Fruit fly (Drosophila melanogaster) whole organism, embryonic: ENCODE results near the gene Npc2f.
A peak's percentile ranks its signal among the peaks of the same experiment; 100 is the strongest.

ENCODE experiments used
- Bdp1 ChIP-seq: fragments of 200-800 bp; sonication (Bioruptor generic); optimal IDR thresholded peaks from 3 replicates; lab custom pipeline; 2016; ENCODE audit warnings: missing biosample characterization, missing genetic modification characterization
- CG10462 ChIP-seq: fragments of 200-800 bp; sonication (Bioruptor generic); optimal IDR thresholded peaks from 2 replicates; lab custom pipeline; 2016; ENCODE audit warnings: missing biosample characterization, missing genetic modification characterization
- CG10959 ChIP-seq: fragments of 200-800 bp; sonication (Bioruptor generic); IDR thresholded peaks from 2 replicates; pipeline ENCODE4 v1.3.6; 2022; ENCODE audit warnings: missing biosample characterization, missing genetic modification characterization
- CG11085 ChIP-seq: fragments of 200-800 bp; sonication (Bioruptor generic); IDR thresholded peaks from 2 replicates; pipeline ENCODE4 v1.3.6; 2022; ENCODE audit warnings: missing biosample characterization, missing genetic modification characterization
- CG11456 ChIP-seq: fragments of 200-800 bp; sonication (Bioruptor generic); IDR thresholded peaks from 3 replicates; pipeline ENCODE4 v1.3.6; 2022; ENCODE audit warnings: missing biosample characterization, missing genetic modification characterization
- CG12299 ChIP-seq: fragments of 200-800 bp; sonication (Bioruptor generic); optimal IDR thresholded peaks from 2 replicates; lab custom pipeline; 2018; ENCODE audit warnings: missing biosample characterization, mild to moderate bottlenecking, missing genetic modification characterization
- CG13123 ChIP-seq: fragments of 200-800 bp; sonication (Bioruptor generic); optimal IDR thresholded peaks from 2 replicates; lab custom pipeline; 2016; ENCODE audit warnings: missing biosample characterization, missing genetic modification characterization
- CG14441 ChIP-seq: fragments of 200-800 bp; sonication (Bioruptor generic); IDR thresholded peaks from 2 replicates; pipeline ENCODE4 v1.3.6; 2022; ENCODE audit warnings: missing biosample characterization, missing genetic modification characterization
- CG14860 ChIP-seq: fragments of 200-800 bp; sonication (Bioruptor generic); IDR thresholded peaks from 3 replicates; pipeline ENCODE4 v1.3.6; 2022; ENCODE audit warnings: missing biosample characterization, missing genetic modification characterization; ENCODE audit not compliant: partially characterized antibody
- CG15269 ChIP-seq: fragments of 200-800 bp; sonication (Bioruptor generic); optimal IDR thresholded peaks from 2 replicates; lab custom pipeline; 2018; ENCODE audit warnings: missing biosample characterization, mild to moderate bottlenecking, missing genetic modification characterization, moderate library complexity
- CG17328 ChIP-seq: fragments of 200-800 bp; sonication (Bioruptor generic); IDR thresholded peaks from 2 replicates; pipeline ENCODE4 v1.3.6; 2022; ENCODE audit warnings: missing biosample characterization, missing genetic modification characterization
- CG18619 ChIP-seq: fragments of 200-800 bp; sonication (Bioruptor generic); optimal IDR thresholded peaks from 3 replicates; lab custom pipeline; 2017; ENCODE audit warnings: missing biosample characterization, mild to moderate bottlenecking, missing genetic modification characterization
- CG34224 ChIP-seq: fragments of 200-800 bp; sonication (Bioruptor generic); IDR thresholded peaks from 3 replicates; pipeline ENCODE4 v1.3.6; 2022; ENCODE audit warnings: missing biosample characterization, missing genetic modification characterization; ENCODE audit not compliant: partially characterized antibody
- CG42726 ChIP-seq: fragments of 200-800 bp; sonication (Bioruptor generic); IDR thresholded peaks from 2 replicates; pipeline ENCODE4 v1.3.6; 2022; ENCODE audit warnings: missing biosample characterization, missing genetic modification characterization; ENCODE audit not compliant: partially characterized antibody
- CG43689 ChIP-seq: fragments of 200-800 bp; sonication (Bioruptor generic); IDR thresholded peaks from 2 replicates; pipeline ENCODE4 v1.3.6; 2022; ENCODE audit warnings: missing biosample characterization, missing genetic modification characterization
- CG4820 ChIP-seq: fragments of 200-800 bp; sonication (Bioruptor generic); optimal IDR thresholded peaks from 3 replicates; lab custom pipeline; 2016; ENCODE audit warnings: missing biosample characterization, missing genetic modification characterization
- CG6254 ChIP-seq: fragments of 200-800 bp; sonication (Bioruptor generic); optimal IDR thresholded peaks from 3 replicates; lab custom pipeline; 2017; ENCODE audit warnings: mild to moderate bottlenecking, missing biosample characterization, missing genetic modification reagents, missing genetic modification characterization
- CG7271 ChIP-seq: fragments of 200-800 bp; sonication (Bioruptor generic); optimal IDR thresholded peaks from 2 replicates; lab custom pipeline; 2018; ENCODE audit warnings: missing biosample characterization, mild to moderate bottlenecking, missing genetic modification characterization, moderate library complexity
- CG7357 ChIP-seq: fragments of 200-800 bp; sonication (Bioruptor generic); IDR thresholded peaks from 3 replicates; pipeline ENCODE4 v1.3.6; 2022; ENCODE audit warnings: missing biosample characterization, missing genetic modification characterization
- CG7963 ChIP-seq: fragments of 200-800 bp; sonication (Bioruptor generic); IDR thresholded peaks from 3 replicates; pipeline ENCODE4 v1.3.6; 2022; ENCODE audit warnings: missing biosample characterization, missing genetic modification characterization; ENCODE audit not compliant: partially characterized antibody
- CG8478 ChIP-seq: fragments of >200 bp; optimal IDR thresholded peaks from 2 replicates; lab custom pipeline; 2018
- Drgx ChIP-seq: fragments of 200-800 bp; sonication (Bioruptor generic); IDR thresholded peaks from 2 replicates; pipeline ENCODE4 v1.3.6; 2022; ENCODE audit warnings: missing biosample characterization, missing genetic modification characterization
- HHEX ChIP-seq: fragments of 200-800 bp; sonication (Bioruptor generic); optimal IDR thresholded peaks from 3 replicates; lab custom pipeline; 2017; ENCODE audit warnings: missing biosample characterization, mild to moderate bottlenecking, missing genetic modification characterization, missing genetic modification reagents
- Hr3 ChIP-seq: fragments of 200-800 bp; sonication (Bioruptor generic); optimal IDR thresholded peaks from 3 replicates; lab custom pipeline; 2016; ENCODE audit warnings: missing biosample characterization, missing genetic modification characterization
- Hr51 ChIP-seq, 2 experiments: fragments of 200-800 bp; sonication (Bioruptor generic); optimal IDR thresholded peaks; 2 replicates in 1 of 2; 3 replicates in 1 of 2; lab custom pipeline; 2016 to 2018; ENCODE audit warnings: missing biosample characterization in 2 of 2, missing genetic modification characterization in 2 of 2, mild to moderate bottlenecking in 1 of 2, moderate library complexity in 1 of 2
- Hr78 ChIP-seq, 2 experiments: fragments of 200-800 bp in 1 of 2; fragments of >200 bp in 1 of 2; sonication (Bioruptor generic) in 1 of 2; optimal IDR thresholded peaks; 2 replicates each; lab custom pipeline; 2017 to 2019; ENCODE audit warnings: missing biosample characterization in 2 of 2, missing genetic modification characterization in 2 of 2, mild to moderate bottlenecking in 1 of 2, moderate library complexity in 1 of 2
- Myb ChIP-seq: fragments of 200-800 bp; sonication (Bioruptor generic); optimal IDR thresholded peaks from 2 replicates; lab custom pipeline; 2016; ENCODE audit warnings: missing biosample characterization, missing genetic modification characterization
- Nf-YA ChIP-seq: fragments of 200-800 bp; sonication (Bioruptor generic); IDR thresholded peaks from 2 replicates; pipeline ENCODE4 v1.3.6; 2022; ENCODE audit warnings: missing biosample characterization, missing genetic modification characterization
- Opbp ChIP-seq: fragments of 200-800 bp; sonication (Bioruptor generic); IDR thresholded peaks from 3 replicates; pipeline ENCODE4 v1.3.6; 2022; ENCODE audit warnings: missing biosample characterization, missing genetic modification characterization; ENCODE audit not compliant: partially characterized antibody
- Ptx1 ChIP-seq: fragments of 200-800 bp; sonication (Bioruptor generic); IDR thresholded peaks from 2 replicates; pipeline ENCODE4 v1.3.6; 2022; ENCODE audit warnings: missing biosample characterization, missing genetic modification characterization
- Xbp1 ChIP-seq: fragments of 200-800 bp; sonication (Bioruptor generic); optimal IDR thresholded peaks from 3 replicates; lab custom pipeline; 2016; ENCODE audit warnings: missing biosample characterization, mild to moderate bottlenecking, missing genetic modification characterization
- ap ChIP-seq: fragments of 200-800 bp; sonication (Bioruptor generic); IDR thresholded peaks from 2 replicates; pipeline ENCODE4 v1.3.6; 2022; ENCODE audit warnings: missing biosample characterization, missing genetic modification characterization
- az2 ChIP-seq: fragments of 200-800 bp; sonication (Bioruptor generic); optimal IDR thresholded peaks from 3 replicates; lab custom pipeline; 2016; ENCODE audit warnings: missing biosample characterization, missing genetic modification characterization
- bcd ChIP-seq: fragments of 200-800 bp; sonication (Bioruptor generic); optimal IDR thresholded peaks from 2 replicates; lab custom pipeline; 2017; ENCODE audit warnings: missing biosample characterization, mild to moderate bottlenecking, missing genetic modification characterization
- br ChIP-seq: fragments of >200 bp; optimal IDR thresholded peaks from 2 replicates; lab custom pipeline; 2017
- cas ChIP-seq: fragments of 200-800 bp; sonication (Bioruptor generic); IDR thresholded peaks from 2 replicates; pipeline ENCODE4 v1.3.6; 2022; ENCODE audit warnings: missing biosample characterization, missing genetic modification characterization
- cato ChIP-seq: fragments of 200-800 bp; sonication (Bioruptor generic); optimal IDR thresholded peaks from 2 replicates; lab custom pipeline; 2016; ENCODE audit warnings: missing biosample characterization, missing genetic modification characterization, borderline replicate concordance
- disco-r ChIP-seq: fragments of 200-800 bp; sonication (Bioruptor generic); optimal IDR thresholded peaks from 2 replicates; lab custom pipeline; 2016; ENCODE audit warnings: missing biosample characterization, missing genetic modification characterization
- gfzf ChIP-seq: fragments of 200-800 bp; sonication (Bioruptor generic); optimal IDR thresholded peaks from 2 replicates; lab custom pipeline; 2016; ENCODE audit warnings: missing biosample characterization, mild to moderate bottlenecking, missing genetic modification characterization, moderate library complexity
- grn ChIP-seq: fragments of 200-800 bp; sonication (Bioruptor generic); optimal IDR thresholded peaks from 3 replicates; lab custom pipeline; 2017; ENCODE audit warnings: missing biosample characterization, missing genetic modification characterization
- hbn ChIP-seq: fragments of 200-800 bp; sonication (Bioruptor generic); IDR thresholded peaks from 2 replicates; pipeline ENCODE4 v1.3.6; 2022; ENCODE audit warnings: missing biosample characterization, missing genetic modification characterization; ENCODE audit not compliant: partially characterized antibody
- luna ChIP-seq: fragments of 200-800 bp; sonication (Bioruptor generic); optimal IDR thresholded peaks from 2 replicates; lab custom pipeline; 2016; ENCODE audit warnings: missing biosample characterization, missing genetic modification characterization
- onecut ChIP-seq: fragments of 200-800 bp; sonication (Bioruptor generic); IDR thresholded peaks from 2 replicates; pipeline ENCODE4 v1.3.6; 2022; ENCODE audit warnings: missing biosample characterization, missing genetic modification characterization
- otp ChIP-seq: fragments of 200-800 bp; sonication (Bioruptor generic); IDR thresholded peaks from 3 replicates; pipeline ENCODE4, ENCODE4 v1.3.6; 2022; ENCODE audit warnings: missing biosample characterization, missing genetic modification characterization
- pum ChIP-seq: fragments of 200-800 bp; sonication (Bioruptor generic); optimal IDR thresholded peaks from 2 replicates; lab custom pipeline; 2016; ENCODE audit warnings: missing biosample characterization, missing genetic modification characterization
- ranshi ChIP-seq: fragments of 200-800 bp; sonication (Bioruptor generic); IDR thresholded peaks from 2 replicates; pipeline ENCODE4 v1.3.6; 2022; ENCODE audit warnings: missing biosample characterization, missing genetic modification characterization
- schlank ChIP-seq: fragments of 200-800 bp; sonication (Bioruptor generic); optimal IDR thresholded peaks from 2 replicates; lab custom pipeline; 2018; ENCODE audit warnings: missing biosample characterization, mild to moderate bottlenecking, missing genetic modification characterization
- seq ChIP-seq: fragments of 200-800 bp; sonication (Bioruptor generic); IDR thresholded peaks from 2 replicates; pipeline ENCODE4 v1.3.6; 2022; ENCODE audit warnings: missing biosample characterization, missing genetic modification characterization
- shn ChIP-seq: fragments of 200-800 bp; sonication (Bioruptor generic); optimal IDR thresholded peaks from 3 replicates; lab custom pipeline; 2016; ENCODE audit warnings: missing biosample characterization, missing genetic modification characterization
- sna ChIP-seq: fragments of 200-800 bp; sonication (Bioruptor generic); IDR thresholded peaks from 2 replicates; pipeline ENCODE4 v1.3.6; 2022; ENCODE audit warnings: missing biosample characterization, missing genetic modification characterization; ENCODE audit not compliant: partially characterized antibody
- sr ChIP-seq: fragments of 200-800 bp; sonication (Bioruptor generic); IDR thresholded peaks from 3 replicates; pipeline ENCODE4 v1.3.6; 2022; ENCODE audit warnings: missing biosample characterization, missing genetic modification characterization
- stc ChIP-seq: fragments of 200-800 bp; sonication (Bioruptor generic); IDR thresholded peaks from 2 replicates; pipeline ENCODE4 v1.3.6; 2022; ENCODE audit warnings: missing biosample characterization, missing genetic modification characterization

The Npc2f gene

DNA sequence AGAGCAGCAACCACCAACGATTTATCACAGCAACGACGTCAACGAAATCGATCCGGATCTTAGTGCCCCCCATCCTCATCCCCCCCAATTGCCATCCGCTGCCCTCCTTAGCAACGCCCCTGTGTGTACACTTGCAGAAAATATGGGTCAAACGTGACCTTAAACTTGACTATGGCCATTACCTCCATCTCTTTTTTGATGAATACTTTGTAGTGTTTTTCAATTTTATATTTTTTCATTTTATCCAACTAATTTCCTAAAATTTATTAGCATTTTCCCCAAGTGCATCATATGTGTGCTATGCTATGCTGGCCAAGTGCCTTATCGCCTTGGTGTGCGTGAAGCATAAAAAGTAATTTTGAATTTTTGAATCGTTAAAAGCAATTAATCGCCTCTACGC lies 5.3 kb downstream of the Npc2f start (continued):
- TF ChIP-seq CG8478 (lab: Kevin White, UChicago) (no peak), CG7271 (tag; lab: Kevin White, UChicago) (no peak), grn (no peak), onecut (peak; percentile 5; the same call in 1 of the 2 replicates), Bdp1 (GFP tag; lab: Kevin White, UChicago) (no peak), schlank (tag; lab: Kevin White, UChicago) (no peak), Drgx (GFP tag; lab: Robert Waterston, UW) (peak; percentile 80), cas (GFP tag; lab: Robert Waterston, UW) (no peak), CG10462 (GFP tag; lab: Kevin White, UChicago) (no peak), CG7357 (GFP tag; lab: Robert Waterston, UW) (no peak), CG14441 (peak; percentile 38; the same call in 1 of the 2 replicates), shn (GFP tag; lab: Kevin White, UChicago) (no peak), Hr51 (GFP tag; optimal IDR thresholded peaks at IDR 0.05; lab: Kevin White, UChicago) (peak in 1 of 2 experiments; percentile 20), seq (GFP tag; lab: Robert Waterston, UW) (no peak), Xbp1 (peak; percentile 24), CG14860 (no peak), CG43689 (GFP tag; lab: Robert Waterston, UW) (no peak), disco-r (GFP tag; lab: Kevin White, UChicago) (no peak), CG7963 (GFP tag; lab: Robert Waterston, UW) (no peak), CG6254 (no peak), CG17328 (GFP tag; lab: Robert Waterston, UW) (0 out of 2 replicates have a peak, but pooled peaks have one; percentile 25), sna (no peak), sr (GFP tag; lab: Robert Waterston, UW) (no peak), CG4820 (peak; percentile 37), luna (GFP tag; lab: Kevin White, UChicago) (no peak), az2 (GFP tag; lab: Kevin White, UChicago) (peak; percentile 18), CG13123 (no peak), Hr78 (GFP tag; optimal IDR thresholded peaks at IDR 0.05; lab: Kevin White, UChicago) (no peak), bcd (GFP tag; lab: Kevin White, UChicago) (peak; percentile 26), Nf-YA (no peak), Hr3 (GFP tag; lab: Kevin White, UChicago) (no peak), CG34224 (GFP tag; lab: Robert Waterston, UW) (no peak), CG12299 (tag; lab: Kevin White, UChicago) (no peak), CG18619 (GFP tag; lab: Kevin White, UChicago) (no peak), gfzf (no peak), Myb (GFP tag; lab: Kevin White, UChicago) (no peak), CG15269 (no peak), CG11456 (GFP tag; lab: Robert Waterston, UW) (no peak), cato (GFP tag; lab: Kevin White, UChicago) (no peak), CG42726 (GFP tag; lab: Robert Waterston, UW) (no peak), hbn (GFP tag; lab: Robert Waterston, UW) (no peak), otp (GFP tag; lab: Robert Waterston, UW) (no peak), Ptx1 (peak; percentile 51; the same call in 1 of the 2 replicates), Opbp (GFP tag; lab: Robert Waterston, UW) (no peak), ap (GFP tag; lab: Robert Waterston, UW) (peak; percentile 35; the same call in 1 of the 2 replicates), pum (GFP tag; lab: Kevin White, UChicago) (no peak), HHEX (GFP tag; lab: Kevin White, UChicago) (no peak), CG10959 (GFP tag; lab: Robert Waterston, UW) (no peak), CG11085 (GFP tag; lab: Robert Waterston, UW) (no peak), stc (GFP tag; lab: Robert Waterston, UW) (0 out of 2 replicates have a peak, but pooled peaks have one; percentile 40), br (lab: Kevin White, UChicago) (no peak), ranshi (GFP tag; lab: Robert Waterston, UW) (0 out of 2 replicates have a peak, but pooled peaks have one; percentile 21)
